Fruit fly (Drosophila melanogaster): ENCODE data around the gene CG32221.

The CG32221 gene

dm6 chr3L:19845047-19845906 is 10.8 kb downstream of the CG32221 start, which contains the start of gene Papss (continued):
- peak; percentile 66 for TF ChIP-seq chm (GFP tag; IDR thresholded peaks at IDR 0.05)
- 0 out of 2 replicates have a peak, but pooled peaks have one; percentile 25 for TF ChIP-seq Atf6 (GFP tag; IDR thresholded peaks at IDR 0.05)
- no peak for TF ChIP-seq CG4854 (GFP tag; optimal IDR thresholded peaks at IDR 0.05)
- TF ChIP-seq Jarid2 (GFP tag; optimal IDR thresholded peaks at IDR 0.05), result no peak
- TF ChIP-seq CG42726 (GFP tag; IDR thresholded peaks at IDR 0.05; ENCODE audit: partially characterized antibody), result no peak
- peak; percentile 69 for TF ChIP-seq CG34376 (GFP tag; optimal IDR thresholded peaks at IDR 0.05)
- TF ChIP-seq CG18476 (GFP tag; optimal IDR thresholded peaks at IDR 0.05), result no peak
- no peak for TF ChIP-seq MTF-1 (GFP tag; optimal IDR thresholded peaks at IDR 0.05; ENCODE audit: borderline replicate concordance)
- TF ChIP-seq odd (GFP tag; optimal IDR thresholded peaks at IDR 0.05), result no peak
- peak; percentile 97 for TF ChIP-seq MBD-R2 (GFP tag; IDR thresholded peaks at IDR 0.05)
- no peak for TF ChIP-seq CG12942 (GFP tag; optimal IDR thresholded peaks at IDR 0.05)
- TF ChIP-seq CG7271 (tag; optimal IDR thresholded peaks at IDR 0.05), result no peak
- TF ChIP-seq CG14667 (GFP tag; IDR thresholded peaks at IDR 0.05), result no peak
- peak; percentile 14 for TF ChIP-seq CG12219 (GFP tag; optimal IDR thresholded peaks at IDR 0.05)
- peak; percentile 31 for TF ChIP-seq CG10209 (GFP tag; optimal IDR thresholded peaks at IDR 0.05)
- peak; percentile 3 for TF ChIP-seq CG6254 (GFP tag; optimal IDR thresholded peaks at IDR 0.05)
- no peak; the same call in 2 of the 3 replicates for TF ChIP-seq CG14050 (GFP tag; IDR thresholded peaks at IDR 0.05)
- no peak for TF ChIP-seq Lim3 (GFP tag; IDR thresholded peaks at IDR 0.05)
- peak; percentile 41 for TF ChIP-seq CG4707 (GFP tag; optimal IDR thresholded peaks at IDR 0.05)
- no peak for TF ChIP-seq nerfin-1 (tag; optimal IDR thresholded peaks at IDR 0.05)
- no peak for TF ChIP-seq Max (GFP tag; optimal IDR thresholded peaks at IDR 0.05)
- no peak for TF ChIP-seq cato (GFP tag; optimal IDR thresholded peaks at IDR 0.05; ENCODE audit: borderline replicate concordance)
- no peak for TF ChIP-seq GATAe (GFP tag; conservative IDR thresholded peaks at IDR 0.05)
- no peak for TF ChIP-seq CG3407 (GFP tag; optimal IDR thresholded peaks at IDR 0.05)
- TF ChIP-seq Oaz (GFP tag; IDR thresholded peaks at IDR 0.05), result no peak
- TF ChIP-seq CG32772 (GFP tag; IDR thresholded peaks at IDR 0.05), result no peak
- TF ChIP-seq CG11695 (GFP tag; IDR thresholded peaks at IDR 0.05), result no peak
- peak; percentile 51 for TF ChIP-seq CG15601 (tag; optimal IDR thresholded peaks at IDR 0.05)
- TF ChIP-seq D (optimal IDR thresholded peaks at IDR 0.05), result no peak
- no peak for TF ChIP-seq D (GFP tag; optimal IDR thresholded peaks at IDR 0.05)
- peak; percentile 41 for TF ChIP-seq zen (tag; optimal IDR thresholded peaks at IDR 0.05)
- no peak for TF ChIP-seq emc (GFP tag; optimal IDR thresholded peaks at IDR 0.05)
- TF ChIP-seq dan (GFP tag; IDR thresholded peaks at IDR 0.05), result no peak
- peak; percentile 71; the same call in 2 of the 3 replicates for TF ChIP-seq CG7963 (GFP tag; IDR thresholded peaks at IDR 0.05; ENCODE audit: partially characterized antibody)
- TF ChIP-seq CG13894 (tag; optimal IDR thresholded peaks at IDR 0.05), result peak; percentile 26
- TF ChIP-seq CG15011 (GFP tag; optimal IDR thresholded peaks at IDR 0.05), result no peak
- peak; percentile 5 for TF ChIP-seq mirr (GFP tag; optimal IDR thresholded peaks at IDR 0.05)
- TF ChIP-seq Xbp1 (GFP tag; optimal IDR thresholded peaks at IDR 0.05), result peak; percentile 21
- TF ChIP-seq CG18262 (tag; optimal IDR thresholded peaks at IDR 0.05), result no peak
- no peak for TF ChIP-seq exex (tag; optimal IDR thresholded peaks at IDR 0.05)
- no peak for TF ChIP-seq CG4424 (GFP tag; optimal IDR thresholded peaks at IDR 0.05)
- no peak; the same call in 1 of the 2 replicates for TF ChIP-seq Awh (GFP tag; IDR thresholded peaks at IDR 0.05)
- no peak for TF ChIP-seq pum (GFP tag; optimal IDR thresholded peaks at IDR 0.05)
- no peak for TF ChIP-seq tio (GFP tag; optimal IDR thresholded peaks at IDR 0.05)
- no peak for TF ChIP-seq D19A (tag; optimal IDR thresholded peaks at IDR 0.05)
- no peak for TF ChIP-seq psq (GFP tag; optimal IDR thresholded peaks at IDR 0.05)
- TF ChIP-seq Bgb (GFP tag; IDR thresholded peaks at IDR 0.05; ENCODE audit: partially characterized antibody), result peak; percentile 82
- TF ChIP-seq CG6791 (GFP tag; IDR thresholded peaks at IDR 0.05; ENCODE audit: partially characterized antibody), result peak; percentile 82
